Worm (Caenorhabditis elegans): Measurements from ENCODE around the gene C31B8.16.
"Not testable (repeated sequence)": the region's sequence is repeated elsewhere in the genome, so short reads cannot be mapped to it uniquely, and the experiment has no call there.

C31B8.16 gene

ce11 chrV:2945602-2946001, 15.7 kb downstream of the C31B8.16 start, which contains the start of gene srh-87:
Gene srh-87 (minus strand): TSS chrV:2945702.
- TF ChIP-seq pax-3 (tag; optimal IDR thresholded peaks at IDR 0.05) (no peak), nhr-12 (tag; optimal IDR thresholded peaks at IDR 0.05) (no peak), nhr-19 (GFP tag; conservative IDR thresholded peaks at IDR 0.05) (no peak), unc-62 (GFP tag; optimal IDR thresholded peaks at IDR 0.05) (no peak), sptf-1 (tag; optimal IDR thresholded peaks at IDR 0.05) (no peak), dpl-1 (GFP tag; optimal IDR thresholded peaks at IDR 0.05) (no peak), C16A3.4 (tag; optimal IDR thresholded peaks at IDR 0.05) (no peak), lsy-2 (tag; optimal IDR thresholded peaks at IDR 0.05) (no peak), snpc-4 (tag; optimal IDR thresholded peaks at IDR 0.05) (no peak), efl-1 (optimal IDR thresholded peaks at IDR 0.05) (no peak), efl-1 (GFP tag; optimal IDR thresholded peaks at IDR 0.05 in 1 of 2) (no peak), dsc-1 (tag; optimal IDR thresholded peaks at IDR 0.05) (no peak), ztf-11 (tag; optimal IDR thresholded peaks at IDR 0.05) (no peak), ets-5 (GFP tag; IDR thresholded peaks at IDR 0.05) (no peak), irx-1 (tag; optimal IDR thresholded peaks at IDR 0.05) (no peak), unc-86 (tag; optimal IDR thresholded peaks at IDR 0.05) (no peak), fos-1 (tag; optimal IDR thresholded peaks at IDR 0.05) (no peak), nhr-20 (tag; optimal IDR thresholded peaks at IDR 0.05) (no peak)

ce11 chrV:2952102-2952501, 22.2 kb downstream of the C31B8.16 start, which contains the start of gene srw-122:
Gene srw-122 (minus strand): TSS chrV:2952202.
- TF ChIP-seq nhr-47 (tag; optimal IDR thresholded peaks at IDR 0.05); ceh-63 (GFP tag; optimal IDR thresholded peaks at IDR 0.05); lin-35 (GFP tag; optimal IDR thresholded peaks at IDR 0.05): not testable (repeated sequence)

- TF ChIP-seq lin-13 (GFP tag; optimal IDR thresholded peaks at IDR 0.05); C34B4.2 (tag; optimal IDR thresholded peaks at IDR 0.05); snu-23 (GFP tag; optimal IDR thresholded peaks at IDR 0.05): not testable (repeated sequence)
These were observed 25.5 kb downstream of the C31B8.16 start, which contains the start of gene srh-248 for ce11 chrV:2955342-2955741. Gene srh-248 (minus strand): TSS chrV:2955442.

- TF ChIP-seq nhr-71 (tag; optimal IDR thresholded peaks at IDR 0.05) (no peak), unc-98 (GFP tag; IDR thresholded peaks at IDR 0.05) (no peak), tbx-2 (tag; optimal IDR thresholded peaks at IDR 0.05) (no peak), lsy-2 (tag; optimal IDR thresholded peaks at IDR 0.05) (no peak), efl-1 (optimal IDR thresholded peaks at IDR 0.05) (no peak), efl-1 (GFP tag; optimal IDR thresholded peaks at IDR 0.05 in 1 of 2) (no peak), nhr-28 (tag; optimal IDR thresholded peaks at IDR 0.05) (no peak), mdl-1 (tag; optimal IDR thresholded peaks at IDR 0.05) (no peak), elt-2 (tag; optimal IDR thresholded peaks at IDR 0.05) (no peak), nhr-19 (GFP tag; conservative IDR thresholded peaks at IDR 0.05) (no peak), hlh-17 (GFP tag; optimal IDR thresholded peaks at IDR 0.05; ENCODE audit: borderline replicate concordance) (no peak), efl-3 (GFP tag; optimal IDR thresholded peaks at IDR 0.05) (no peak)
These were observed 28.3 kb downstream of the C31B8.16 start, which contains the start of gene srw-142 for ce11 chrV:2958202-2958601. Gene srw-142 (minus strand): TSS chrV:2958302.

- TF ChIP-seq nhr-237 (tag; optimal IDR thresholded peaks at IDR 0.05) (no peak), hpl-2 (GFP tag; optimal IDR thresholded peaks at IDR 0.05) (no peak), xbp-1 (tag; optimal IDR thresholded peaks at IDR 0.05) (no peak), efl-1 (optimal IDR thresholded peaks at IDR 0.05) (no peak), efl-1 (GFP tag; optimal IDR thresholded peaks at IDR 0.05 in 1 of 2) (peak in 1 of 2 experiments; percentile 5), mep-1 (tag; optimal IDR thresholded peaks at IDR 0.05) (no peak), lsy-2 (tag; optimal IDR thresholded peaks at IDR 0.05) (no peak)
These were observed 31.0 kb downstream of the C31B8.16 start, which contains the start of gene srw-144 for ce11 chrV:2960894-2961293. Gene srw-144 (minus strand): TSS chrV:2960994.
